Fruit fly (Drosophila melanogaster) whole organism, embryonic: ENCODE measurements around the gene Reepl1.
A peak's percentile ranks its signal among the peaks of the same experiment; 100 is the strongest.

Source experiments
- Ada2b ChIP-seq: fragments of 200-800 bp; sonication (Bioruptor generic); IDR thresholded peaks from 2 replicates; pipeline ENCODE4 v1.3.6; 2022; ENCODE audit warnings: missing biosample characterization, missing genetic modification characterization
- Adf1 ChIP-seq: fragments of 200-800 bp; sonication (Bioruptor generic); IDR thresholded peaks from 2 replicates; pipeline ENCODE4 v1.3.6; 2022; ENCODE audit warnings: missing biosample characterization, missing genetic modification characterization
- CG10543 ChIP-seq: fragments of 200-800 bp; sonication (Bioruptor generic); optimal IDR thresholded peaks from 3 replicates; lab custom pipeline; 2017; ENCODE audit warnings: missing biosample characterization, mild to moderate bottlenecking, missing genetic modification characterization, moderate library complexity
- CG11456 ChIP-seq: fragments of 200-800 bp; sonication (Bioruptor generic); IDR thresholded peaks from 3 replicates; pipeline ENCODE4 v1.3.6; 2022; ENCODE audit warnings: missing biosample characterization, missing genetic modification characterization
- CG13296 ChIP-seq: fragments of 200-800 bp; sonication (Bioruptor generic); optimal IDR thresholded peaks from 3 replicates; lab custom pipeline; 2018; ENCODE audit warnings: missing biosample characterization, mild to moderate bottlenecking, missing genetic modification characterization
- CG13894 ChIP-seq: fragments of 200-800 bp; sonication (Bioruptor generic); optimal IDR thresholded peaks from 3 replicates; lab custom pipeline; 2018; ENCODE audit warnings: missing biosample characterization, mild to moderate bottlenecking, missing genetic modification characterization, moderate library complexity
- CG15514 ChIP-seq: fragments of 200-800 bp; sonication (Bioruptor generic); optimal IDR thresholded peaks from 3 replicates; lab custom pipeline; 2017; ENCODE audit warnings: missing biosample characterization, missing genetic modification characterization, mild to moderate bottlenecking, moderate library complexity, missing genetic modification reagents
- CG16779 ChIP-seq: fragments of 200-800 bp; sonication (Bioruptor generic); IDR thresholded peaks from 2 replicates; pipeline ENCODE4 v1.3.6; 2022; ENCODE audit warnings: missing biosample characterization, missing genetic modification characterization
- CG3995 ChIP-seq: fragments of 200-800 bp; sonication (Bioruptor generic); optimal IDR thresholded peaks from 3 replicates; lab custom pipeline; 2016; ENCODE audit warnings: missing biosample characterization, missing genetic modification characterization
- CG4424 ChIP-seq: fragments of 200-800 bp; sonication (Bioruptor generic); optimal IDR thresholded peaks from 3 replicates; lab custom pipeline; 2016; ENCODE audit warnings: missing biosample characterization, missing genetic modification characterization
- CG4730 ChIP-seq: fragments of 200-800 bp; sonication (Bioruptor generic); IDR thresholded peaks from 2 replicates; pipeline ENCODE4 v1.3.6; 2022; ENCODE audit warnings: missing biosample characterization, missing genetic modification characterization
- CG4854 ChIP-seq: fragments of 200-800 bp; sonication (Bioruptor generic); optimal IDR thresholded peaks from 2 replicates; lab custom pipeline; 2016; ENCODE audit warnings: missing biosample characterization, missing genetic modification characterization, inconsistent platforms
- CG6254 ChIP-seq: fragments of 200-800 bp; sonication (Bioruptor generic); optimal IDR thresholded peaks from 3 replicates; lab custom pipeline; 2017; ENCODE audit warnings: mild to moderate bottlenecking, missing biosample characterization, missing genetic modification reagents, missing genetic modification characterization
- CG6791 ChIP-seq: fragments of 200-800 bp; sonication (Bioruptor generic); IDR thresholded peaks from 3 replicates; pipeline ENCODE4 v1.3.6; 2022; ENCODE audit warnings: missing biosample characterization, missing genetic modification characterization; ENCODE audit not compliant: partially characterized antibody
- CG7357 ChIP-seq: fragments of 200-800 bp; sonication (Bioruptor generic); IDR thresholded peaks from 3 replicates; pipeline ENCODE4 v1.3.6; 2022; ENCODE audit warnings: missing biosample characterization, missing genetic modification characterization
- CG7745 ChIP-seq: fragments of 200-800 bp; sonication (Bioruptor generic); optimal IDR thresholded peaks from 2 replicates; lab custom pipeline; 2018; ENCODE audit warnings: missing biosample characterization, mild to moderate bottlenecking, missing genetic modification characterization, moderate library complexity
- CG8290 ChIP-seq, 3 experiments: fragments of 200-800 bp; sonication (Bioruptor generic); optimal IDR thresholded peaks; 2 replicates each; lab custom pipeline; 2016 to 2019; ENCODE audit warnings: missing biosample characterization in 3 of 3, missing genetic modification characterization in 3 of 3, mild to moderate bottlenecking in 2 of 3, moderate library complexity in 1 of 3
- CG8924 ChIP-seq: fragments of 200-800 bp; optimal IDR thresholded peaks from 3 replicates; lab custom pipeline; 2019; ENCODE audit warnings: missing biosample characterization, mild to moderate bottlenecking, missing genetic modification characterization, moderate library complexity
- CG9817 ChIP-seq: fragments of 200-800 bp; sonication (Bioruptor generic); optimal IDR thresholded peaks from 2 replicates; lab custom pipeline; 2018; ENCODE audit warnings: missing biosample characterization, mild to moderate bottlenecking, missing genetic modification characterization, moderate library complexity
- CG9876 ChIP-seq: fragments of 200-800 bp; sonication (Bioruptor generic); optimal IDR thresholded peaks from 2 replicates; lab custom pipeline; 2016; ENCODE audit warnings: missing biosample characterization, missing genetic modification characterization
- CTCF ChIP-seq: fragments of 200-800 bp; sonication (Bioruptor generic); optimal IDR thresholded peaks from 2 replicates; lab custom pipeline; 2017; ENCODE audit warnings: missing biosample characterization, mild to moderate bottlenecking, missing genetic modification characterization, moderate library complexity
- CoRest ChIP-seq: fragments of 200-800 bp; sonication (Bioruptor generic); optimal IDR thresholded peaks from 3 replicates; lab custom pipeline; 2018; ENCODE audit warnings: missing biosample characterization, mild to moderate bottlenecking, missing genetic modification characterization, moderate library complexity
- Ets97D ChIP-seq: fragments of 200-800 bp; sonication (Bioruptor generic); optimal IDR thresholded peaks from 3 replicates; lab custom pipeline; 2016; ENCODE audit warnings: missing biosample characterization, missing genetic modification characterization
- Fer2 ChIP-seq: fragments of 200-800 bp; sonication (Bioruptor generic); optimal IDR thresholded peaks from 2 replicates; lab custom pipeline; 2018; ENCODE audit warnings: missing biosample characterization, mild to moderate bottlenecking, missing genetic modification characterization, moderate library complexity
- HLHmδ ChIP-seq: fragments of 200-800 bp; sonication (Bioruptor generic); optimal IDR thresholded peaks from 2 replicates; lab custom pipeline; 2018; ENCODE audit warnings: missing biosample characterization, mild to moderate bottlenecking, missing genetic modification characterization, moderate library complexity
- Hr3 ChIP-seq: fragments of 200-800 bp; sonication (Bioruptor generic); optimal IDR thresholded peaks from 3 replicates; lab custom pipeline; 2016; ENCODE audit warnings: missing biosample characterization, missing genetic modification characterization
- Lhr ChIP-seq: fragments of 200-800 bp; sonication (Bioruptor generic); optimal IDR thresholded peaks from 3 replicates; lab custom pipeline; 2017; ENCODE audit warnings: mild to moderate bottlenecking, missing biosample characterization, missing genetic modification reagents, missing genetic modification characterization
- MBD-R2 ChIP-seq: fragments of 200-800 bp; sonication (Bioruptor generic); IDR thresholded peaks from 2 replicates; pipeline ENCODE4 v1.3.6; 2022; ENCODE audit warnings: missing biosample characterization, missing genetic modification characterization
- Mes4 ChIP-seq: fragments of 200-800 bp; sonication (Bioruptor generic); optimal IDR thresholded peaks from 2 replicates; lab custom pipeline; 2016; ENCODE audit warnings: missing biosample characterization, missing genetic modification characterization
- Myb ChIP-seq: fragments of 200-800 bp; sonication (Bioruptor generic); optimal IDR thresholded peaks from 2 replicates; lab custom pipeline; 2016; ENCODE audit warnings: missing biosample characterization, missing genetic modification characterization
- NK7.1 ChIP-seq: fragments of 200-800 bp; sonication (Bioruptor generic); optimal IDR thresholded peaks from 3 replicates; lab custom pipeline; 2016; ENCODE audit warnings: missing biosample characterization, missing genetic modification characterization
- Side ChIP-seq: fragments of 200-800 bp; sonication (Bioruptor generic); optimal IDR thresholded peaks from 2 replicates; lab custom pipeline; 2016; ENCODE audit warnings: missing biosample characterization, missing genetic modification characterization
- abd-A ChIP-seq: fragments of 200-800 bp; sonication (Bioruptor generic); optimal IDR thresholded peaks from 3 replicates; lab custom pipeline; 2019; ENCODE audit warnings: missing biosample characterization, mild to moderate bottlenecking, missing genetic modification characterization, moderate library complexity
- bab2 ChIP-seq: fragments of 200-800 bp; sonication (Bioruptor generic); optimal IDR thresholded peaks from 2 replicates; lab custom pipeline; 2016; ENCODE audit warnings: missing biosample characterization, missing genetic modification characterization
- dati ChIP-seq: fragments of 200-800 bp; sonication (Bioruptor generic); IDR thresholded peaks from 2 replicates; pipeline ENCODE4 v1.3.6; 2022; ENCODE audit warnings: missing biosample characterization, missing genetic modification characterization
- gcm2 ChIP-seq: fragments of 200-800 bp; sonication (Bioruptor generic); optimal IDR thresholded peaks from 2 replicates; lab custom pipeline; 2016; ENCODE audit warnings: missing biosample characterization, missing genetic modification characterization
- hbn ChIP-seq: fragments of 200-800 bp; sonication (Bioruptor generic); IDR thresholded peaks from 2 replicates; pipeline ENCODE4 v1.3.6; 2022; ENCODE audit warnings: missing biosample characterization, missing genetic modification characterization; ENCODE audit not compliant: partially characterized antibody
- klu ChIP-seq: fragments of 200-800 bp; sonication (Bioruptor generic); IDR thresholded peaks from 2 replicates; pipeline ENCODE4 v1.3.6; 2022; ENCODE audit warnings: missing biosample characterization, missing genetic modification characterization
- phol ChIP-seq: fragments of 200-800 bp; sonication (Bioruptor generic); optimal IDR thresholded peaks from 3 replicates; lab custom pipeline; 2018; ENCODE audit warnings: missing biosample characterization, mild to moderate bottlenecking, missing genetic modification characterization, moderate library complexity
- ranshi ChIP-seq: fragments of 200-800 bp; sonication (Bioruptor generic); IDR thresholded peaks from 2 replicates; pipeline ENCODE4 v1.3.6; 2022; ENCODE audit warnings: missing biosample characterization, missing genetic modification characterization
- sens ChIP-seq: fragments of 200-800 bp; sonication (Bioruptor generic); peaks from one replicate; lab custom pipeline; 2016; ENCODE audit warnings: missing biosample characterization, missing genetic modification characterization
- sens-2 ChIP-seq: fragments of 200-800 bp; sonication (Bioruptor generic); IDR thresholded peaks from 2 replicates; pipeline ENCODE4 v1.3.6; 2022; ENCODE audit warnings: missing biosample characterization, missing genetic modification characterization
- seq ChIP-seq: fragments of 200-800 bp; sonication (Bioruptor generic); IDR thresholded peaks from 2 replicates; pipeline ENCODE4 v1.3.6; 2022; ENCODE audit warnings: missing biosample characterization, missing genetic modification characterization
- sisA ChIP-seq: fragments of 200-800 bp; sonication (Bioruptor generic); IDR thresholded peaks from 2 replicates; pipeline ENCODE4 v1.3.6; 2022; ENCODE audit warnings: missing biosample characterization, missing genetic modification characterization
- sna ChIP-seq: fragments of 200-800 bp; sonication (Bioruptor generic); IDR thresholded peaks from 2 replicates; pipeline ENCODE4 v1.3.6; 2022; ENCODE audit warnings: missing biosample characterization, missing genetic modification characterization; ENCODE audit not compliant: partially characterized antibody
- sqz ChIP-seq: fragments of 200-800 bp; sonication (Bioruptor generic); optimal IDR thresholded peaks from 3 replicates; lab custom pipeline; 2018; ENCODE audit warnings: missing biosample characterization, mild to moderate bottlenecking, missing genetic modification characterization
- stwl ChIP-seq: fragments of 200-800 bp; sonication (Bioruptor generic); optimal IDR thresholded peaks from 3 replicates; lab custom pipeline; 2018; ENCODE audit warnings: missing biosample characterization, mild to moderate bottlenecking, missing genetic modification characterization, moderate library complexity
- sug ChIP-seq: fragments of 200-800 bp; optimal IDR thresholded peaks from 2 replicates; lab custom pipeline; 2019; ENCODE audit warnings: missing biosample characterization, mild to moderate bottlenecking, missing genetic modification characterization, moderate library complexity
- tap ChIP-seq: fragments of 200-800 bp; optimal IDR thresholded peaks from 3 replicates; lab custom pipeline; 2019; ENCODE audit warnings: missing biosample characterization, mild to moderate bottlenecking, missing genetic modification characterization, moderate library complexity

Gene Reepl1

DNA sequence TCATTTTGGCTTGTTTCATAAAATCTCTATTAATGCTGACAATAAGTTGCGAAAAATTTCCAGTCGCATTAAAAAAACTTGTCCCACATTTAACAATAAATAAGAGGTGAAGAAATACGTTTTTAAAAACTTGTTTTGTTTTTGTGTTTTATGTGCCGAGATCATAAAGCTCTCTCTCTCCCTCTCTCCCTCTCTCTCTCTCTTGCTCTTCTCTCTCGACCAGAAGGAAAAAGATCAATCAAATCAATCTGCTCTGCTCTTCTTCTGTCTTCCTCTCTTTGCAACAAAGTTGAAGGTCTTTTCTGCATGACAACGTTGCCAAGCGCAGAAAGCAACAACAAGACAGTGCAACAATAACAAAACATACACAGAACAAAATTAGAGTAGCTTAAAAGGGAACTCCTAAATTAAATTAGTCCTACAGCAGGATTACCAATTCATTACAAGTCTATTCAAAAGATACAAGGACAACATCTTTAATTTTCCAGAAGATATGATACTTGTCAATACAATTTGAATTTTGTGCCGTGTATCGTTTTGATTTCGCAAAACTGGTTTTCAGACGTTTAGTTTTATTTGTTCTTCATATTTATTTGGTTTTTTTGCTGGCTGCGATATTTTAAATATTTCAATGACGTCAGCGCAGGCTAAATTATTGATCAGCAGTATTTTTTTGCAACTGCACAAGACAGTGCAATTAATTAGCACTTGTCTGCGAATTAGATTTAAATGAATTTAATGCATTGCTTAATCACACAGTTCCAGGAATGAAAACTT lies 50.3 kb downstream of the Reepl1 start (continued):
- TF ChIP-seq klu (GFP tag; lab: Robert Waterston, UW) (no peak), Myb (GFP tag; lab: Kevin White, UChicago) (peak; percentile 47), CG10543 (GFP tag; lab: Kevin White, UChicago) (no peak), CG11456 (GFP tag; lab: Robert Waterston, UW) (peak; percentile 83), Lhr (no peak), CG9817 (tag; lab: Kevin White, UChicago) (peak; percentile 77), CG6254 (GFP tag; lab: Kevin White, UChicago) (no peak), Adf1 (GFP tag; lab: Robert Waterston, UW) (no peak), HLHmδ (GFP tag; lab: Kevin White, UChicago) (no peak), CG4424 (GFP tag; lab: Kevin White, UChicago) (peak; percentile 67), Fer2 (tag; lab: Kevin White, UChicago) (peak; percentile 49), CTCF (peak; percentile 16), ranshi (GFP tag; lab: Robert Waterston, UW) (peak; percentile 79; the same call in 1 of the 2 replicates), CG9876 (GFP tag; lab: Kevin White, UChicago) (peak; percentile 36), CG13296 (GFP tag; lab: Kevin White, UChicago) (peak; percentile 81), Ada2b (GFP tag; lab: Robert Waterston, UW) (peak; percentile 87), dati (GFP tag; lab: Robert Waterston, UW) (no peak), CG3995 (no peak), seq (GFP tag; lab: Robert Waterston, UW) (peak; percentile 78), Ets97D (GFP tag; lab: Kevin White, UChicago) (peak; percentile 50), sens-2 (no peak), sens (GFP tag; lab: Kevin White, UChicago) (peak; percentile 71), phol (tag; lab: Kevin White, UChicago) (peak; percentile 61), CG4854 (peak; percentile 71), NK7.1 (peak; percentile 70), CG4730 (GFP tag; lab: Robert Waterston, UW) (peak; percentile 79), CG13894 (tag; lab: Kevin White, UChicago) (peak; percentile 18), CG8924 (tag; lab: Kevin White, UChicago) (peak; percentile 72), gcm2 (GFP tag; lab: Kevin White, UChicago) (peak; percentile 43), CoRest (tag; lab: Kevin White, UChicago) (peak; percentile 73), MBD-R2 (GFP tag; lab: Robert Waterston, UW) (peak; percentile 62; the same call in 1 of the 2 replicates), sqz (GFP tag; lab: Kevin White, UChicago) (no peak), sna (no peak), CG16779 (peak; percentile 60; the same call in 1 of the 2 replicates), CG7745 (tag; lab: Kevin White, UChicago) (no peak), bab2 (GFP tag; lab: Kevin White, UChicago) (peak; percentile 77), abd-A (tag; lab: Kevin White, UChicago) (no peak), tap (tag; lab: Kevin White, UChicago) (peak; percentile 74), CG15514 (GFP tag; lab: Kevin White, UChicago) (peak; percentile 50), CG8290 (GFP tag; optimal IDR thresholded peaks at IDR 0.05; lab: Kevin White, UChicago) (no peak), CG8290 (tag; optimal IDR thresholded peaks at IDR 0.05; lab: Kevin White, UChicago) (peak in 1 of 2 experiments; percentile 85), Mes4 (peak; percentile 61), Side (GFP tag; lab: Kevin White, UChicago) (no peak), CG7357 (GFP tag; lab: Robert Waterston, UW) (0 out of 3 replicates have a peak, but pooled peaks have one; percentile 28), hbn (GFP tag; lab: Robert Waterston, UW) (no peak), sug (tag; lab: Kevin White, UChicago) (peak; percentile 49), stwl (tag; lab: Kevin White, UChicago) (no peak), CG6791 (GFP tag; lab: Robert Waterston, UW) (no peak), sisA (GFP tag; lab: Robert Waterston, UW) (peak; percentile 77), Hr3 (GFP tag; lab: Kevin White, UChicago) (peak; percentile 53)
